Fruit fly (Drosophila melanogaster) whole organism, adult: ENCODE data around the gene CG3368.

Experiments used
- Hr96 ChIP-seq: fragments of 200-800 bp; sonication (Bioruptor generic); optimal IDR thresholded peaks from 2 replicates; lab custom pipeline; 2016; ENCODE audit warnings: missing biosample characterization, missing genetic modification characterization
- toe ChIP-seq: fragments of 200-800 bp; sonication (Bioruptor generic); optimal IDR thresholded peaks from 2 replicates; lab custom pipeline; 2016; ENCODE audit warnings: missing biosample characterization, missing genetic modification characterization

DNA sequence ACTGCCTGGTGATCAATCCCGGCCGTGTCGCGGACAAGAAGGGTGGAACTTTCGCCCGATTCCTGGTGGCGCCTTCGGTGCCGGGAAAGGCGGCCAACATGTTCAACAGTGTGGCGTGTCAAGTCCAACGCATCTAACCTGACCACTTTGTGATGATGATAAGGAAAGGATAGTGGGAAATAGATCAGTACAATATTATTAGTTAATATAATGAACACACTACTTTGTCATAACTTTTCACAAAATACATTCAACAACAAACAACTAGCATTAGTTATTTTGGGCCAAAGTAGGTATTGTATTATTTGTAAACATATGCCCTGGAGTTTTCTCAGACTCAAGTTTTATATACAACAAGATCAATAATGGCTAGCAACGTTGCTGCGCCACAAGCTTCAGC, 42.6 kb upstream of the CG3368 start, which contains the start of gene CG17991:
- TF ChIP-seq Hr96 (GFP tag; lab: Kevin White, UChicago), result no peak
- no peak for TF ChIP-seq toe (GFP tag; lab: Kevin White, UChicago)
